Worm (Caenorhabditis elegans) whole organism, L2 larva: Measurements from ENCODE around the gene C41A3.2.

Experiments used
- ZK546.5 ChIP-seq: sonication (generic microtip); optimal IDR thresholded peaks from 2 replicates; lab custom pipeline; 2017; ENCODE audit warnings: missing biosample characterization, missing genetic modification characterization
- fos-1 ChIP-seq: fragments of 150-350 bp; optimal IDR thresholded peaks from 2 replicates; lab custom pipeline; 2014; ENCODE audit warnings: missing biosample characterization, missing genetic modification characterization
- lin-13 ChIP-seq: fragments of 150-350 bp; optimal IDR thresholded peaks from 2 replicates; lab custom pipeline; 2014; ENCODE audit warnings: missing biosample characterization, missing genetic modification reagents, missing genetic modification characterization
- mab-5 ChIP-seq: fragments of 150-350 bp; optimal IDR thresholded peaks from 2 replicates; lab custom pipeline; 2014; ENCODE audit warnings: missing biosample characterization, missing genetic modification characterization

DNA sequence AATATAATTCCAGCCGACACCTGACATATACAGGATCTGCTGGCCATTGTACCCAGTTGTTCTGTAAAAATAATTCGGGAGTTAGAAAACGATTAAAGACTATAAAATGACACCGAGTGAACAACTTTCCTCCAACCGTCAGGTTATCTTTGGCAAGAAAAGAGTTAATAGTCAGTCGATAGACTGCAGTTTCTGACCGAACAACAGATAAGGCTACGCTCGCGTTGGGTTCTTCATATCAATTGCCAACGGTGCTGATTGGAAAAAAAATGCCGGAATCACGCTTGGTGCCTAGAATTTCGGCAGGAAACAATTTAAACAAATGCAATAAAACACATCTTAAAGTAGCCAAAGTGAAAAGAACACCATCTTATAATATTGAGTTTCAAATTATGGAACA is 13.6 kb downstream of the C41A3.2 start, which contains the start of gene scav-1:
- TF ChIP-seq fos-1 (tag; lab: Kevin White, UChicago) (peak; percentile 92), mab-5 (tag; lab: Kevin White, UChicago) (no peak), ZK546.5 (no peak), lin-13 (no peak)
